Worm (Caenorhabditis elegans) whole organism, midembryonic: ENCODE data around the gene F12E12.1.

Experiments used
- T22C8.4 ChIP-seq: fragments of 200-800 bp; sonication (Bioruptor generic); IDR thresholded peaks from 2 replicates; pipeline ENCODE4 v1.3.6; 2022; ENCODE audit warnings: missing genetic modification characterization, missing compliant biosample characterization
- cog-1 ChIP-seq: sonication (generic microtip); optimal IDR thresholded peaks from 2 replicates; lab custom pipeline; 2016; ENCODE audit warnings: missing genetic modification characterization, missing compliant biosample characterization
- flt-1 ChIP-seq: fragments of 200-800 bp; sonication (Bioruptor generic); IDR thresholded peaks from 2 replicates; pipeline ENCODE4 v1.3.6; 2022; ENCODE audit warnings: missing genetic modification characterization, missing compliant biosample characterization
- med-1 ChIP-seq: sonication (generic microtip); optimal IDR thresholded peaks from 2 replicates; lab custom pipeline; 2017; ENCODE audit warnings: missing genetic modification characterization, mild to moderate bottlenecking, missing compliant biosample characterization, antibody characterized with exemption, missing genetic modification reagents; ENCODE audit not compliant: insufficient read depth
- ref-1 ChIP-seq: fragments of 200-800 bp; sonication (Bioruptor generic); conservative IDR thresholded peaks from 2 replicates; pipeline ENCODE4 v1.3.6; 2022; ENCODE audit warnings: missing genetic modification reagents, missing genetic modification characterization, missing compliant biosample characterization
- tab-1 ChIP-seq: fragments of 200-800 bp; sonication (Bioruptor generic); IDR thresholded peaks from 2 replicates; pipeline ENCODE4 v1.3.6; 2022; ENCODE audit warnings: missing genetic modification characterization, missing compliant biosample characterization

ce11 chrII:3748719-3749118, 7.0 kb downstream of the F12E12.1 start, which contains the start of gene fbxb-90:
- TF ChIP-seq T22C8.4 (no peak), flt-1 (GFP tag; lab: Robert Waterston, UW) (no peak), cog-1 (no peak), ref-1 (GFP tag; lab: Robert Waterston, UW) (no peak), med-1 (GFP tag; lab: Kevin White, UChicago) (no peak), tab-1 (GFP tag; lab: Robert Waterston, UW) (no peak)
